Worm (Caenorhabditis elegans) whole organism, midembryonic: Measurements from ENCODE around the gene K06A9.3.

ENCODE experiments used
- T22C8.4 ChIP-seq: fragments of 200-800 bp; sonication (Bioruptor generic); IDR thresholded peaks from 2 replicates; pipeline ENCODE4 v1.3.6; 2022; ENCODE audit warnings: missing genetic modification characterization, missing compliant biosample characterization
- cog-1 ChIP-seq: sonication (generic microtip); optimal IDR thresholded peaks from 2 replicates; lab custom pipeline; 2016; ENCODE audit warnings: missing genetic modification characterization, missing compliant biosample characterization
- flt-1 ChIP-seq: fragments of 200-800 bp; sonication (Bioruptor generic); IDR thresholded peaks from 2 replicates; pipeline ENCODE4 v1.3.6; 2022; ENCODE audit warnings: missing genetic modification characterization, missing compliant biosample characterization
- klf-2 ChIP-seq: fragments of 200-800 bp; sonication (Bioruptor generic); conservative IDR thresholded peaks from 2 replicates; pipeline ENCODE4 v1.3.6; 2022; ENCODE audit warnings: missing genetic modification reagents, missing genetic modification characterization, missing compliant biosample characterization
- med-1 ChIP-seq: sonication (generic microtip); optimal IDR thresholded peaks from 2 replicates; lab custom pipeline; 2017; ENCODE audit warnings: missing genetic modification characterization, mild to moderate bottlenecking, missing compliant biosample characterization, antibody characterized with exemption, missing genetic modification reagents; ENCODE audit not compliant: insufficient read depth
- ref-1 ChIP-seq: fragments of 200-800 bp; sonication (Bioruptor generic); conservative IDR thresholded peaks from 2 replicates; pipeline ENCODE4 v1.3.6; 2022; ENCODE audit warnings: missing genetic modification reagents, missing genetic modification characterization, missing compliant biosample characterization
- tab-1 ChIP-seq: fragments of 200-800 bp; sonication (Bioruptor generic); IDR thresholded peaks from 2 replicates; pipeline ENCODE4 v1.3.6; 2022; ENCODE audit warnings: missing genetic modification characterization, missing compliant biosample characterization
- ztf-23 ChIP-seq: fragments of 200-800 bp; sonication (Bioruptor generic); IDR thresholded peaks from 2 replicates; pipeline ENCODE4 v1.3.6; 2022; ENCODE audit warnings: missing genetic modification reagents, missing genetic modification characterization, missing compliant biosample characterization
- ztf-29 ChIP-seq: fragments of 200-800 bp; sonication (Bioruptor generic); IDR thresholded peaks from 2 replicates; pipeline ENCODE4 v1.3.6; 2022; ENCODE audit warnings: missing genetic modification reagents, missing genetic modification characterization, missing compliant biosample characterization

Gene K06A9.3

DNA sequence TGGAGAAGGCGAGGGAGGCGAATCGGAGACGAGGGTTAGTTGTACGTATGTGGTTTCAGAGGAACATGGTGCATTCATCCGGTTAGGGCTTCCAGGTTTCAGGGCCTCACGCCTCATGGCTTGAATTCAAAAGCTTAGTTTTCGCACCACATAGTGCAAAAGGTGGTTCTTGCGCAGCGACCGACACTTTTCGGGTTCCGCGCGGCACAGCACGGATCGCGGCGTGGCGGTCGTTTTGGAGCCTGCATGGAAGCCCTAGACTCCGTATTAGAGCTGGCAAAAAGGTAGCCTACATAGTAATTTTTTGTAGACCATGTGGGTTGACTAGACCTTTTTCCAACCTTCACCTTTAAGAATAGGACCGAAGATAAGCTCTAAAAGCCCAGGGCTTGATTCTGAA, 3.7 kb upstream of the K06A9.3 start:
- TF ChIP-seq klf-2 (GFP tag; lab: Robert Waterston, UW) (no peak), T22C8.4 (GFP tag; lab: Robert Waterston, UW) (no peak), ref-1 (no peak), tab-1 (GFP tag; lab: Robert Waterston, UW) (no peak), cog-1 (tag; lab: Kevin White, UChicago) (no peak), ztf-23 (GFP tag; lab: Robert Waterston, UW) (no peak), ztf-29 (GFP tag; lab: Robert Waterston, UW) (no peak), med-1 (GFP tag; lab: Kevin White, UChicago) (no peak), flt-1 (GFP tag; lab: Robert Waterston, UW) (no peak)

DNA sequence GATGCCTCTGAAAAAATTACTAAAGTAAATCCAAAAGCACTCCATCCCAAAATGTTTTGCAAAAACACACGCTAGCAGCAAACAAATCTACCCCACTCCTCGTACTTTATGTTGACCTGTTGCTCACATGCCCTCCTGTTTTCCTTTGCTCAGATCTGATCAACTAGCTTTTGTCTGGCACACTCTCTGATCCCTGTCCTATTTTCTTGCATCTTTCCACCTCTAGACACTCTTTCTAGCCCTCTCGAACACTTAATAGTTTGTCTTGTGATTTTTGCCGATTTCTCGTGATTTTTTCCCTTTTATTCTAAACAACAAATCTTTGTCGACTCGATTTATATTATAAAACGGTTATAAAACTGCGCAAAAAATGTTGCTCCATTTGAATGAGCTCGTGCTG, 977 bp upstream of the K06A9.3 start, which contains the start of gene K06A9.2:
Gene K06A9.2 (plus strand): TSS at position 229 of the 400 bp plus-strand sequence.
- TF ChIP-seq ztf-23 (GFP tag; lab: Robert Waterston, UW) (no peak), ztf-29 (GFP tag; lab: Robert Waterston, UW) (no peak), T22C8.4 (GFP tag; lab: Robert Waterston, UW) (no peak), tab-1 (GFP tag; lab: Robert Waterston, UW) (no peak), med-1 (GFP tag; lab: Kevin White, UChicago) (no peak), cog-1 (tag; lab: Kevin White, UChicago) (no peak), ref-1 (no peak), klf-2 (GFP tag; lab: Robert Waterston, UW) (no peak), flt-1 (GFP tag; lab: Robert Waterston, UW) (no peak)

ce11 chrX:1529013-1529412, 6.1 kb downstream of the K06A9.3 start:
- TF ChIP-seq med-1 (GFP tag; lab: Kevin White, UChicago) (no peak), T22C8.4 (GFP tag; lab: Robert Waterston, UW) (no peak), cog-1 (tag; lab: Kevin White, UChicago) (no peak)

DNA sequence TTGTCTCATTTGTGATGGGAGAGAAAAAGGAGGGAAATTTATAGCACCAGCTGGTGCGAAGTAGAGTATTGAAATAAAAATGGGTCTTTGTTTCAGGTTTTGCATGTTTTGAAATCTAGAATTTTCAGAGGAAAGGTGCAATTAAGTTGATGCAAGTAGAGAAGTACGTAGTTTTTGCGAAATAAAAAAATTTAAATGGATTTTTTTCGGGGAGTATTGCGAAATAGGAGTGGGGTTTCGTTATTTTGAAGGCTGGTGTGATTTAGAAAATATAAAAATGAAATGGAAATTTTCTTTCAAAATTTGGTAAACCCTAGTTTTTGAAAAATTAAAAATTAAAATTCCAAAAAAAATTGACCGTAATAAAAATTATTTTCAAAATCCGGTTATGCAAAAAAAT, 7.1 kb downstream of the K06A9.3 start:
- TF ChIP-seq tab-1 (GFP tag; lab: Robert Waterston, UW) (no peak), med-1 (GFP tag; lab: Kevin White, UChicago) (no peak), T22C8.4 (GFP tag; lab: Robert Waterston, UW) (no peak), ztf-23 (GFP tag; lab: Robert Waterston, UW) (no peak), flt-1 (GFP tag; lab: Robert Waterston, UW) (no peak), ref-1 (no peak), cog-1 (tag; lab: Kevin White, UChicago) (no peak), ztf-29 (GFP tag; lab: Robert Waterston, UW) (no peak), klf-2 (GFP tag; lab: Robert Waterston, UW) (no peak)

ce11 chrX:1527338-1527737, 7.8 kb downstream of the K06A9.3 start:
- TF ChIP-seq cog-1 (tag; lab: Kevin White, UChicago): no peak
- TF ChIP-seq flt-1 (GFP tag; lab: Robert Waterston, UW): no peak
- no peak for TF ChIP-seq T22C8.4 (GFP tag; lab: Robert Waterston, UW)
- TF ChIP-seq ref-1: no peak
- no peak for TF ChIP-seq ztf-29 (GFP tag; lab: Robert Waterston, UW)
- no peak for TF ChIP-seq tab-1 (GFP tag; lab: Robert Waterston, UW)
- TF ChIP-seq klf-2 (GFP tag; lab: Robert Waterston, UW): no peak
- TF ChIP-seq med-1 (GFP tag; lab: Kevin White, UChicago): no peak
- no peak for TF ChIP-seq ztf-23 (GFP tag; lab: Robert Waterston, UW)

ce11 chrX:1525511-1526172, 9.5 kb downstream of the K06A9.3 start:
- TF ChIP-seq ztf-23 (GFP tag; lab: Robert Waterston, UW) (no peak), T22C8.4 (GFP tag; lab: Robert Waterston, UW) (0 out of 2 replicates have a peak, but pooled peaks have one; percentile 32), cog-1 (tag; lab: Kevin White, UChicago) (no peak)

- 0 out of 2 replicates have a peak, but pooled peaks have one; percentile 47 for TF ChIP-seq flt-1 (GFP tag; lab: Robert Waterston, UW)
- peak; percentile 55 for TF ChIP-seq cog-1 (tag; lab: Kevin White, UChicago)
- TF ChIP-seq klf-2 (GFP tag; lab: Robert Waterston, UW): no peak
- no peak for TF ChIP-seq ztf-29 (GFP tag; lab: Robert Waterston, UW)
These were observed 10.6 kb downstream of the K06A9.3 start for ce11 chrX:1524559-1524958.

DNA sequence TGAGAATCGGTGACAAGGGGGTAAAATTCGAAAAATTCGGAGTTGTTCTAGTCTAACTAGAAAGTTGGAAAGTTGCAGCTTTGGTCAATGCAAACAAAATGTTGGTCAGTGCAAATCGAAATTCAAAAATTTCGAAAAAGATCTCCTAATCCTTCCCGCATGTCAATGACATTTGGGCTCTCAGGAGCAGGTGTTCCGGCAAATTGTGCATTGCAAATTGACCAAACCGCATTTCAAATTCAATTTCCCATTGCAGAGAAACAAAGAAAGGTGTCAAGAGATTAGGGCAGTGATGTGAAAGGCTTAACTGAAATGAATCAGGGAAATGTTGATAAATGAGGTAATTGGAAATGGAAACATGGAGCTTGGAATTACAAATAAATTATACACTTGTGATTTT, 11.9 kb downstream of the K06A9.3 start:
- TF ChIP-seq med-1 (GFP tag; lab: Kevin White, UChicago) (no peak), ztf-23 (GFP tag; lab: Robert Waterston, UW) (no peak), flt-1 (GFP tag; lab: Robert Waterston, UW) (no peak), ztf-29 (GFP tag; lab: Robert Waterston, UW) (no peak), cog-1 (tag; lab: Kevin White, UChicago) (no peak)

- TF ChIP-seq cog-1 (tag; lab: Kevin White, UChicago): no peak
- TF ChIP-seq T22C8.4 (GFP tag; lab: Robert Waterston, UW): no peak
- no peak for TF ChIP-seq med-1 (GFP tag; lab: Kevin White, UChicago)
- TF ChIP-seq klf-2 (GFP tag; lab: Robert Waterston, UW): no peak
- no peak for TF ChIP-seq flt-1 (GFP tag; lab: Robert Waterston, UW)
- TF ChIP-seq ztf-23 (GFP tag; lab: Robert Waterston, UW): no peak
- TF ChIP-seq ztf-29 (GFP tag; lab: Robert Waterston, UW): no peak
- no peak for TF ChIP-seq tab-1 (GFP tag; lab: Robert Waterston, UW)
- no peak for TF ChIP-seq ref-1
These were observed 13.1 kb downstream of the K06A9.3 start for ce11 chrX:1522068-1522467.
